Worm (Caenorhabditis elegans) whole organism, L4/young adult: ENCODE data around the gene lgc-26.

Source experiments
- W03F9.2 ChIP-seq: fragments of 150-350 bp; optimal IDR thresholded peaks from 2 replicates; lab custom pipeline; 2014; ENCODE audit warnings: missing biosample characterization, missing genetic modification characterization
- dao-5 ChIP-seq: sonication (generic microtip); optimal IDR thresholded peaks from 2 replicates; lab custom pipeline; 2016; ENCODE audit warnings: missing genotype, missing genetic modification characterization, moderate library complexity, missing compliant biosample characterization
- him-1 ChIP-seq: sonication (generic microtip); optimal IDR thresholded peaks from 2 replicates; lab custom pipeline; 2016; ENCODE audit warnings: missing genotype, missing genetic modification reagents, missing genetic modification characterization, missing compliant biosample characterization

lgc-26 gene

DNA sequence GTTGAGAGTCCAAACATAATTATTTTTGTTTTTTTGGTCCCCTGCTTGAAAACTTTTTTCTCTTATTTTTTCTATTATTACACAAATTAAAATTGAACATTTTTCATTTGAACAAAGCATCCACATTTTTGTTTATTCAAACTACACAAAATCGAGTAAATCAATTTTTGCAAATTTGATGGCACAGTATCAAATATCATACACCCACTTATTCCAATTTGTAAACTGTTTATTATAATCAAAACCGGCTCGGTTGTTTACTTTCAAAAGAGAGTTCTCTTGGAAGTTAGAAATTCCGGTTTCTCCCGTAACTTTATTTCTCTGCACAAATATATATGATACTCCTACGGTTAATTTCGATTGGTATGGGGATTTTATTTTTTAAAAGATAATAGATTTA, at the start of gene lgc-26:
Gene lgc-26 (plus strand): TSS at position 301 of the 400 bp plus-strand sequence.
- no peak for TF ChIP-seq him-1 (tag; lab: Kevin White, UChicago)
- TF ChIP-seq W03F9.2: no peak
- no peak for TF ChIP-seq dao-5 (tag; lab: Kevin White, UChicago)

DNA sequence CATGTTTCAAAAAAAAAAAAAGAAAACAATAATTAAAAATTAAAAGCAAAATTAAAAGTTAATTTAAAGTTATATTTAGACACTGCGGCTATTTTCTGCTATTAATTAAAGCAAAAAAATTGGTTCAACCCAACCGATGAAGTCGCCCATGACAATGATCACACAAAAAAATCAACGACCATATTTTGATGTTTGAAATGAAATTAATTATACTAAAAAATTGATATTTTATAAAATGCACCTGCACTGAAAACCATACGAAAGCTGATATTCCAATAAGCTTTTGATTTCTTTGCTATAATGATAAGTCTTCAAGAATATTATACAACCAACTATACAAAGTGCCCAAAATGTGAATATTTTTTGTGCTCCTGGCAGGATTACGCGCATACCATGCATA, 48.5 kb upstream of the lgc-26 start, which contains the start of gene srh-80:
Gene srh-80 (plus strand): TSS at position 301 of the 400 bp plus-strand sequence.
- TF ChIP-seq dao-5 (tag; lab: Kevin White, UChicago) (no peak), W03F9.2 (no peak), him-1 (tag; lab: Kevin White, UChicago) (no peak)

DNA sequence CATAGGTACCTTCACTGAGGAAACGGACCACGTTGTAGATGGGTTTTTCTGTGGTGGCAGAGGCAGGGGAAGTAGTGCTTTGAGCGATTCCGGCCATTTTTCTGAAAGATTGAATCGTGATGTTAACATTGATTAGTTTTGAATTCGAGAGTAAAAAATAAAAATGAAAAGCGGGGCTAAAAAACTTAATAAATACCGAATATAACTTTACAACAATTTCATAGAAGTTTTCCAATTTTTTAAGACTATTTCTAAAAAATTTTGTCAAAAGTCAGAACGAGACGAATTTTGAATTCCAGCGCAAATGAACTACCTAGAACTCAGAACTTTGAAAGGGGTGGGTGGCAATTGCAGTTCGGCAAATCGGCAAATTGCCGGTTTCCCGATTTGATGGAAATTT, 33.5 kb upstream of the lgc-26 start, which contains the start of gene kin-33:
Gene kin-33 (minus strand): TSS at position 101 of the 400 bp plus-strand sequence.
- TF ChIP-seq dao-5 (tag; lab: Kevin White, UChicago) (no peak), him-1 (tag; lab: Kevin White, UChicago) (no peak), W03F9.2 (no peak)

DNA sequence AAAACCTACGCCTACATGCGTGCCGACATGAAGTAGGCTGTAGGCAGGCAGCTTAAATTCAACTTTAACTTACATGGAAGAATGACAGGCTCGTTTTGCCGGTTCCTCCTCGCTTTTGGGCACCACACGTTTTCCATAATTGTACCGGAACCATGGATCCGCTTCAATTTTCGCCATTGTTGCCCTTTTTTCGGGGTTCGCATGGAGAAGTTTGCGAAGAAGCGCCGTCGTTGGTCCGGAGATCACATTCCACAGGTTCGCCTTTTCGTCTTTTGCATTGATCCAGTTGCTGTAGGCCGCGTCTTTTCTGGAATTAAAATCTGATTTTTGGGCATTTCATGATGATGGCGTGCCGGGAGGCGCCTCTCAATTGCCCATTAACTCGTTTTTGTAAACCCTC, 31.1 kb upstream of the lgc-26 start:
- TF ChIP-seq W03F9.2 (no peak), dao-5 (tag; lab: Kevin White, UChicago) (no peak), him-1 (tag; lab: Kevin White, UChicago) (no peak)

DNA sequence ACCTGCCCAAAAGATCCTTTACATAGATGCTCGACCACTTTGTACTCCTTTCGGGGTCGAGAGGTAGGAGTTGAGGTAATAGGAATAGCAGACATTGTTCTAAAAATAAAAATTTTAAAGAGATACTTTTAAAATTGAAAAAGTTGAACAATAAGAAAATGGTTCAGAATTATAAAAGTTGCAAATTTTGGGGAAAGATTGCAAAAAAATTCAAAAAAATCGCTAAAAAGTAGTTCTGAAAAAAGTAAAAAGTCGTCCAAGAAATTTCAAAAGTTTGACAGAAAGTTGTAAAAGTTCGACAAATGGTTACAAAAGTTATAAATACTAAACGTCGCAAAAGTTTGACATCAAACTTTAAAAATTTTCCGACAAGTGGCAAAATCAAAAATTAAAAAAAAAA, 30.0 kb upstream of the lgc-26 start, which contains the start of gene R02C2.1:
Gene R02C2.1 (minus strand): TSS at position 101 of the 400 bp plus-strand sequence.
- no peak for TF ChIP-seq him-1 (tag; lab: Kevin White, UChicago)
- TF ChIP-seq dao-5 (tag; lab: Kevin White, UChicago): no peak
- TF ChIP-seq W03F9.2: no peak

DNA sequence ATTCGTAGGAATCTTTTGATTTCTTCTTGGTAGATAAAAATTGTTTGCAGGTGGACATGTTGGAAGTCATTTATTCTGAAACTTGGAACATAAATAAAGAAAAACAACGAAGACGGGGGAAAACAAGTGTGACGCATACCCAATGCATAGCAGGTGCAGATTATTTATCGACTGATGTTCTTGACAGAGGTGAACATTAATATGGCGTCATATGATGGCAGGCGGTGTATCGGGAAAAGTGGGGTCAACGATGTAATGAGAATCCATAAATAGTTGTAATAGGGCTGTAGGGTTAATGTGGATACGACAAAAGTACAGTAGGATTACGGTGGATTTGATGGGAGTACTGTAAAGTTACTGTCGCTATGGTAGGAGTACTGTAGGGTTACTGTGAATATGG, 27.8 kb upstream of the lgc-26 start, which contains the start of gene txt-2:
Gene txt-2 (minus strand): TSS at position 214 of the 400 bp plus-strand sequence.
- no peak for TF ChIP-seq W03F9.2

DNA sequence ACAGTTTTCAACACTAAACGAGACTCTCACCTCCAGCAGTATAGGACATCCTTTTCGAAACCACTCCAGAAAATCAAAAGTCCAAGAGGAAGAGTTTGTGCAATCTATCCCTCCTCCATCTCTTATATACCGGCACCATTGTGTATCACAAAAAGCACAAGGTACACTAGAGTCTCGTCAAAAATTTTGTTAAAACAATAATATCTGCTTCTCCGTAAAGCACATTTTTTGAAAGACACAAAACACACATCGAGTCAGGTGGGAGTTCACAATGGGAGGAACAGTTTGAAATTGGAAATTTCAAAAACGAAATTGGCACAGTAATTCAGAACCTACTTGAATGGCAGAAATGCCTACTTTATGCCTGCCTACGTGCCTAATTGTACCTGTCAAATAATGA, 25.6 kb upstream of the lgc-26 start, which contains the start of gene R02C2.7:
Gene R02C2.7 (minus strand): TSS at position 101 of the 400 bp plus-strand sequence.
- TF ChIP-seq W03F9.2 (no peak), dao-5 (tag; lab: Kevin White, UChicago) (no peak), him-1 (tag; lab: Kevin White, UChicago) (no peak)

DNA sequence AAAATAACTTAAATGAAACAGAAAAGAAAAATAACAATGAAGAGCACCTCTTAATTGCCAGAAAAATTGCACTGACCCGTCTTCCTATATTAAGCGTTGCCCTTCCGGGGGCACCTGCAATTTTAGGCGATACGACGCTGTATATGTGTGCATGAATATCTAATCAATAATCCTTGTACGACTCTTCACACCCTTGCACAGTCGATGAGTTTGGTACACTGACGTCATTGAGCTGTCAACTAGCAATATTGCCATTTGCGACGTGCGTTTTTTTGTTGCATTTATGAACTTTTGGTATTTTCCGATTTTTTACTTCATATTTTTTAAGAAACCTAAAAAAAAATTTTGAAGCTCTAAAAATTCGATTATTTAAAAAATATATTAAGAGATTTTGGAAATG, 22.0 kb upstream of the lgc-26 start, which contains the start of gene kin-34:
Gene kin-34 (minus strand): TSS at position 101 of the 400 bp plus-strand sequence.
- TF ChIP-seq W03F9.2 (no peak), dao-5 (tag; lab: Kevin White, UChicago) (no peak), him-1 (tag; lab: Kevin White, UChicago) (no peak)

DNA sequence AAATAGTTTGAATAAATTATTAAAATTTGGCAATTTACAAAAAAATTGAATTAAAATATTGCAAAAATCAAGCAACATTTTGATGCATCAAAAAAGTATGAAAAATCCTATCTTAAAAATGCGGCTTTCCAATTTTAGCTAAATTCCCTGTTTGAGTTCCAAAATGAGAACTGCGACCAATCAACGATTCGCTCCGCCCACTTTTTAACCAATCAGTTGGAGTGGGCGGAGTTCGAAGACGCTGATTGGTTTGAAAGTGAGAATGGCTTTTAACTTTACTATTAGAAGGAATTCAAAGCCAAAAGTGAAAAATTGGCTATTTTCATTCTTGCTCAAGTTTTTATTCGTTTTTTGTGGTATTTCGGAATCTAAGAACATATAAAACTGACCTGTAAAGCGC, 20.5 kb upstream of the lgc-26 start:
- TF ChIP-seq him-1 (tag; lab: Kevin White, UChicago) (no peak), W03F9.2 (no peak), dao-5 (tag; lab: Kevin White, UChicago) (no peak)

DNA sequence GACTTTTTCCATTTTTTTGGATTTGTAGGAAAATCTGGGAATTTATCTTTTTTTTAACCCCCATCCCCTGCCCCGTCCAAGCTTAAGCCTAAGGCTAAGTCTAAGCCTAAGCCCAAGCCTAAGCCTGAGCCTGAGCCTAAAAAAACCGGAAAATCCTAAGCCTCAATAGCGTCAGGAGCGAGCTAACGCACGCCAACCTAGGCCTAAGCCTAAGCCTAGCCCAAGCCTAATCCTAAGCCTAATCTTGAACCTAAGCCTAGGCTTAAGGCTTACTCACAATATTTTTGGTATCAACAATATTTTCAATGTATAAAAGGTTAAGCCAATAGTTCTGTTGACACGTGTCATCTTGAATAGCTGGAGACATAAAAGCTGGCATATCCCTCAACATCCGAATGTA, 19.5 kb upstream of the lgc-26 start:
- TF ChIP-seq him-1 (tag; lab: Kevin White, UChicago): no peak
- no peak for TF ChIP-seq W03F9.2
- no peak for TF ChIP-seq dao-5 (tag; lab: Kevin White, UChicago)

DNA sequence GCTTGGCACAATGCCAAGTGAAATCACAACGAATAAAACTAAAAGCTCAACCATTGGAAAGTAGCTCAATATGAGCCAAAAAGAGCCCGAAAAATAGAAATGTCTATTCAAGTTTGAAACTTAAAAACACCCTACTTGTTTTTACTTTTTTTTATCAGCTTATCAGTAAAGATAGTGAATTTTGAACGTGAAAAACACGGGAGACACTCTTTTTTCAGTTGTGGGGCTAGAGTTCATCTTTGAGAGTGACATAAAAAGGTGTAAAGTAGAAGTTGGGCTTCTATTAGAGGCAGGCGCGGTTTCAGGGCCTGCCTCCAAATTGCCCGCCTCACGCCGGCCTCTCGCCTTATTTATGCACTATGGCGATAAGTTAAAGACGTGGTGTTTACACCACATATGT, 16.5 kb upstream of the lgc-26 start, which contains the start of gene oac-39:
Gene oac-39 (minus strand): TSS at position 101 of the 400 bp plus-strand sequence.
- TF ChIP-seq dao-5 (tag; lab: Kevin White, UChicago) (no peak), him-1 (tag; lab: Kevin White, UChicago) (no peak), W03F9.2 (no peak)

DNA sequence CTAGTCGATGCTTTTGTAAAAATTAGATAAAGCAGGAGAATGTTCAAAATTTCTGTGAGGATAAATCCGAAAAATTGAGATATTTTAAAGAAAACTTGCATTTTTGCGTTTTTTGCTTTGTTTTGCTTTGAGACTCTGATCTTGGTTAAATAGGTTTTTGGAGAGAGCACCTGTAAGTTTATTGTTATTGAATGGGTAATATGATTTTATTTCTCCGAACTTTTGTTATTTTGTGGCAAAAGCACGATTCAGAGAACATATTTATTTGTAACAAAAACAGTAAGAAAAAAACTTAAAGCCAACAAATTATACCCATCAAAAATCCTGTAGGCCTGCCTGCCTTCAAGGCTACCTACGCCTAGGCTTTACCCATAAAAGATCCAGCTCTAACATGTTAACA, 13.5 kb upstream of the lgc-26 start, which contains the start of gene str-121:
Gene str-121 (minus strand): TSS at position 101 of the 400 bp plus-strand sequence.
- no peak for TF ChIP-seq dao-5 (tag; lab: Kevin White, UChicago)
- TF ChIP-seq him-1 (tag; lab: Kevin White, UChicago): no peak
- TF ChIP-seq W03F9.2: no peak

DNA sequence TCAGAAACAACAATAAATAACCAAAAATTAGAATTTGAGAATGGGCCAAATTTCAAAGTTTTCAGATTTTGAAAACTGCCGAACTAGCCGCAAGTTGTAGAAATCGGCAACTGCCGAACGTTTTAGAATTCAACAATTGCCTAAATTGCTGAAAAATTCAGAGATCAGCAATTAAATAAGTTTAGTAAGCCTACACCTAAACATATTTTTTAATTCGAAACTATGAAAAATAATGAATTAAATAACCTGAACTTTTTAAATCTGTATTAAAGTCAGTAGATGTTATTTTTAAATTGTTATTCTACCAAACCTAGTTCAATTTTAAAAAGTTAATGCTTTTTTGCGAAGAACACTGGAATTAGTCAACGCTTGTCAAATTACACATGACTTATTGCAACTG, 9.4 kb upstream of the lgc-26 start, which contains the start of gene nhr-204:
Gene nhr-204 (minus strand): TSS at position 101 of the 400 bp plus-strand sequence.
- TF ChIP-seq W03F9.2: no peak
- no peak for TF ChIP-seq him-1 (tag; lab: Kevin White, UChicago)
- TF ChIP-seq dao-5 (tag; lab: Kevin White, UChicago): no peak

DNA sequence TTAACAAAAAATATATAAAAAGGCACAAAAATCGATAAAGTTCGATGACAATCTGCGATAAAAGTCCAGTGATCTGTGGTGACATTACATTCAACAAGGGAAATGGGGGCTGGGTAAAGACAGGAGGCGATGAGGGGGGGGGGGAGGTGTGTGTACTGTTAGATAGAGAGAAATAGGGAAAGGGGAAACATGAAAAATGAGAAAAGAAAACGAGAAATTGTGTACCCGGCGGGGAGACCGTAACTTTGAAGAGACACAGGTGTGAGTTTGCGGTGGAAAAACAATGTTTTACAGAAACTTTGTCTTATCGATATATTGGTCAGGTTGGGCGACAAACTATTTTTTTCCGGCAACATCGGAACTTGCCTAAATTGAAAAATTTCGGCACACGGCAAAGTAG, 7.8 kb upstream of the lgc-26 start:
- TF ChIP-seq him-1 (tag; lab: Kevin White, UChicago) (no peak), W03F9.2 (no peak), dao-5 (tag; lab: Kevin White, UChicago) (no peak)
